Fruit fly (Drosophila melanogaster): ENCODE measurements around the gene mRpS24.

mRpS24 gene

dm6 chr3R:24205935-24206334 is 42.6 kb upstream of the mRpS24 start (continued):
- TF ChIP-seq Eip74EF (GFP tag; optimal IDR thresholded peaks at IDR 0.05) (peak in 1 of 2 experiments; percentile 54), bcd (GFP tag; optimal IDR thresholded peaks at IDR 0.05) (no peak), Scr (GFP tag; IDR thresholded peaks at IDR 0.05; ENCODE audit: partially characterized antibody) (no peak), CG31224 (GFP tag; IDR thresholded peaks at IDR 0.05) (0 out of 2 replicates have a peak, but pooled peaks have one; percentile 14), CG17361 (GFP tag; IDR thresholded peaks at IDR 0.05) (peak; percentile 68; the same call in 2 of the 3 replicates), CG10209 (GFP tag; optimal IDR thresholded peaks at IDR 0.05) (peak; percentile 17), ewg (GFP tag; optimal IDR thresholded peaks at IDR 0.05) (peak; percentile 31), Hmr (GFP tag; optimal IDR thresholded peaks at IDR 0.05) (peak; percentile 2), org-1 (GFP tag; optimal IDR thresholded peaks at IDR 0.05) (peak; percentile 23), CoRest (tag; optimal IDR thresholded peaks at IDR 0.05) (peak; percentile 58), zfh1 (GFP tag; IDR thresholded peaks at IDR 0.05) (peak; percentile 13; the same call in 1 of the 3 replicates), tio (GFP tag; optimal IDR thresholded peaks at IDR 0.05) (peak; percentile 11), CG7556 (GFP tag; optimal IDR thresholded peaks at IDR 0.05) (peak; percentile 34), Atf3 (GFP tag; optimal IDR thresholded peaks at IDR 0.05) (no peak), al (GFP tag; IDR thresholded peaks at IDR 0.05) (no peak), dysf (GFP tag; IDR thresholded peaks at IDR 0.05) (0 out of 3 replicates have a peak, but pooled peaks have one; percentile 23), p53 (GFP tag; optimal IDR thresholded peaks at IDR 0.05) (no peak), odd (GFP tag; optimal IDR thresholded peaks at IDR 0.05) (peak; percentile 10), CG30020 (tag; optimal IDR thresholded peaks at IDR 0.05) (no peak), GATAe (GFP tag; conservative IDR thresholded peaks at IDR 0.05) (no peak), Xbp1 (GFP tag; optimal IDR thresholded peaks at IDR 0.05) (peak; percentile 19), sc (optimal IDR thresholded peaks at IDR 0.05) (no peak), sc (GFP tag; optimal IDR thresholded peaks at IDR 0.05) (peak; percentile 12), BtbVII (GFP tag; optimal IDR thresholded peaks at IDR 0.05) (no peak), CG11504 (tag; optimal IDR thresholded peaks at IDR 0.05) (peak; percentile 78), Oli (tag; optimal IDR thresholded peaks at IDR 0.05) (peak; percentile 72), wor (GFP tag; IDR thresholded peaks at IDR 0.05) (peak; percentile 26; the same call in 1 of the 2 replicates), D19B (GFP tag; optimal IDR thresholded peaks at IDR 0.05) (peak; percentile 77), tap (tag; optimal IDR thresholded peaks at IDR 0.05) (peak; percentile 11), Sox102F (GFP tag; optimal IDR thresholded peaks at IDR 0.05) (peak; percentile 65), HHEX (GFP tag; optimal IDR thresholded peaks at IDR 0.05) (peak; percentile 15), CG16779 (GFP tag; IDR thresholded peaks at IDR 0.05) (no peak), Doc3 (GFP tag; IDR thresholded peaks at IDR 0.05; ENCODE audit: partially characterized antibody) (no peak), zen2 (GFP tag; IDR thresholded peaks at IDR 0.05; ENCODE audit: partially characterized antibody) (no peak), dpn (GFP tag; optimal IDR thresholded peaks at IDR 0.05) (no peak), CG17359 (tag; optimal IDR thresholded peaks at IDR 0.05) (peak; percentile 23), CG8924 (tag; optimal IDR thresholded peaks at IDR 0.05) (peak; percentile 12), jigr1 (GFP tag; IDR thresholded peaks at IDR 0.05) (0 out of 3 replicates have a peak, but pooled peaks have one; percentile 23), CG12659 (GFP tag; optimal IDR thresholded peaks at IDR 0.05) (peak; percentile 27), CG7839 (tag; optimal IDR thresholded peaks at IDR 0.05) (peak; percentile 50), prd (optimal IDR thresholded peaks at IDR 0.05) (no peak), prd (GFP tag; IDR thresholded peaks at IDR 0.05) (0 out of 3 replicates have a peak, but pooled peaks have one; percentile 20), CG6689 (GFP tag; IDR thresholded peaks at IDR 0.05) (peak; percentile 38; the same call in 1 of the 2 replicates), Med (GFP tag) (peak; percentile 63), ci (GFP tag; IDR thresholded peaks at IDR 0.05) (0 out of 3 replicates have a peak, but pooled peaks have one; percentile 13), CG2712 (tag; optimal IDR thresholded peaks at IDR 0.05) (peak; percentile 25), CG10321 (GFP tag; IDR thresholded peaks at IDR 0.05) (no peak), CG18262 (tag; optimal IDR thresholded peaks at IDR 0.05) (peak; percentile 57), CG7745 (tag; optimal IDR thresholded peaks at IDR 0.05) (no peak), grau (tag; optimal IDR thresholded peaks at IDR 0.05) (peak; percentile 32)
